Worm (Caenorhabditis elegans): ENCODE results near the gene mrps-18.C.
A peak's percentile ranks its signal among the peaks of the same experiment; 100 is the strongest.

Gene mrps-18.C

ce11 chrII:6707496-6708260 lies 28.3 kb upstream of the mrps-18.C start (continued):
- TF ChIP-seq pag-3 (tag; optimal IDR thresholded peaks at IDR 0.05; ENCODE audit: borderline replicate concordance, insufficient read depth) (no peak), dpl-1 (GFP tag; optimal IDR thresholded peaks at IDR 0.05) (no peak), zag-1 (tag; optimal IDR thresholded peaks at IDR 0.05) (no peak), fos-1 (tag; optimal IDR thresholded peaks at IDR 0.05) (no peak), grh-1 (GFP tag; IDR thresholded peaks at IDR 0.05) (no peak), hlh-4 (tag; optimal IDR thresholded peaks at IDR 0.05) (no peak), lin-15B (tag; optimal IDR thresholded peaks at IDR 0.05) (no peak), ztf-11 (tag; optimal IDR thresholded peaks at IDR 0.05) (no peak), ceh-90 (tag; optimal IDR thresholded peaks at IDR 0.05) (no peak), C34B4.2 (tag; optimal IDR thresholded peaks at IDR 0.05) (no peak), nhr-90 (tag; optimal IDR thresholded peaks at IDR 0.05; ENCODE audit: poor library complexity) (no peak), elt-3 (tag; optimal IDR thresholded peaks at IDR 0.05) (no peak), nhr-12 (tag; optimal IDR thresholded peaks at IDR 0.05) (no peak), nhr-19 (GFP tag; conservative IDR thresholded peaks at IDR 0.05) (peak; percentile 40; the same call in 1 of the 2 replicates), nhr-85 (tag) (no peak), sptf-1 (tag; optimal IDR thresholded peaks at IDR 0.05) (no peak), ama-1 (optimal IDR thresholded peaks at IDR 0.05) (no peak), unc-30 (tag; optimal IDR thresholded peaks at IDR 0.05) (no peak), rnt-1 (tag; optimal IDR thresholded peaks at IDR 0.05) (peak; percentile 85), aha-1 (tag; optimal IDR thresholded peaks at IDR 0.05) (no peak), nhr-237 (tag; optimal IDR thresholded peaks at IDR 0.05) (no peak), ceh-63 (GFP tag; optimal IDR thresholded peaks at IDR 0.05) (no peak), jun-1 (tag; optimal IDR thresholded peaks at IDR 0.05) (no peak), lir-3 (tag; optimal IDR thresholded peaks at IDR 0.05; ENCODE audit: poor library complexity) (no peak), lin-35 (GFP tag; optimal IDR thresholded peaks at IDR 0.05) (peak in 1 of 2 experiments; percentile 2), Y116A8C.19 (tag; optimal IDR thresholded peaks at IDR 0.05; ENCODE audit: borderline replicate concordance) (no peak), irx-1 (tag; optimal IDR thresholded peaks at IDR 0.05) (peak; percentile 5), hpl-2 (GFP tag; optimal IDR thresholded peaks at IDR 0.05) (no peak), lsy-2 (tag; optimal IDR thresholded peaks at IDR 0.05) (peak in 1 of 2 experiments; percentile 33), zip-4 (GFP tag; optimal IDR thresholded peaks at IDR 0.05) (no peak), swsn-7 (tag; optimal IDR thresholded peaks at IDR 0.05) (peak; percentile 20), snu-23 (GFP tag; optimal IDR thresholded peaks at IDR 0.05) (peak; percentile 28)

ce11 chrII:6708980-6709379 lies 27.0 kb upstream of the mrps-18.C start:
- TF ChIP-seq unc-62 (GFP tag; optimal IDR thresholded peaks at IDR 0.05) (no peak), lsy-2 (tag; optimal IDR thresholded peaks at IDR 0.05) (peak; percentile 9 to 66), rnt-1 (tag; optimal IDR thresholded peaks at IDR 0.05) (peak; percentile 49), tbx-2 (tag; optimal IDR thresholded peaks at IDR 0.05) (peak; percentile 13), ceh-82 (tag; optimal IDR thresholded peaks at IDR 0.05) (peak in 2 of 3 experiments; percentile 33 to 57), zip-4 (GFP tag; optimal IDR thresholded peaks at IDR 0.05) (no peak), jun-1 (tag; optimal IDR thresholded peaks at IDR 0.05) (no peak), nhr-12 (tag; optimal IDR thresholded peaks at IDR 0.05) (no peak), isw-1 (GFP tag; IDR thresholded peaks at IDR 0.05) (0 out of 2 replicates have a peak, but pooled peaks have one; percentile 19), lin-14 (GFP tag; optimal IDR thresholded peaks at IDR 0.05) (peak; percentile 90), lin-35 (GFP tag; optimal IDR thresholded peaks at IDR 0.05) (peak in 1 of 2 experiments; percentile 18), xbp-1 (tag; optimal IDR thresholded peaks at IDR 0.05) (peak; percentile 14), swsn-7 (tag; optimal IDR thresholded peaks at IDR 0.05) (peak; percentile 40), efl-1 (optimal IDR thresholded peaks at IDR 0.05) (peak; percentile 14 to 28), efl-1 (GFP tag; optimal IDR thresholded peaks at IDR 0.05 in 1 of 2) (peak in 1 of 2 experiments; percentile 18), snu-23 (GFP tag; optimal IDR thresholded peaks at IDR 0.05) (peak; percentile 58), fkh-10 (GFP tag; optimal IDR thresholded peaks at IDR 0.05) (peak; percentile 8), nhr-47 (tag; optimal IDR thresholded peaks at IDR 0.05) (peak; percentile 29), fkh-4 (tag; optimal IDR thresholded peaks at IDR 0.05; ENCODE audit: borderline replicate concordance) (no peak), dpl-1 (GFP tag; optimal IDR thresholded peaks at IDR 0.05) (peak in 1 of 3 experiments; percentile 13), nhr-20 (tag; optimal IDR thresholded peaks at IDR 0.05) (peak; percentile 8), egl-27 (tag; optimal IDR thresholded peaks at IDR 0.05) (no peak), mep-1 (tag; optimal IDR thresholded peaks at IDR 0.05) (peak; percentile 40), C16A3.4 (tag; optimal IDR thresholded peaks at IDR 0.05) (peak; percentile 23), dsc-1 (tag; optimal IDR thresholded peaks at IDR 0.05) (peak; percentile 14), nhr-19 (GFP tag; conservative IDR thresholded peaks at IDR 0.05) (peak; percentile 32; the same call in 1 of the 2 replicates), nhr-71 (tag; optimal IDR thresholded peaks at IDR 0.05) (peak; percentile 62)
